Worm (Caenorhabditis elegans) whole organism, L4/young adult: ENCODE results near the gene aakg-3.

Source experiments
- W03F9.2 ChIP-seq: fragments of 150-350 bp; optimal IDR thresholded peaks from 2 replicates; lab custom pipeline; 2014; ENCODE audit warnings: missing biosample characterization, missing genetic modification characterization
- dao-5 ChIP-seq: sonication (generic microtip); optimal IDR thresholded peaks from 2 replicates; lab custom pipeline; 2016; ENCODE audit warnings: missing genotype, missing genetic modification characterization, moderate library complexity, missing compliant biosample characterization
- him-1 ChIP-seq: sonication (generic microtip); optimal IDR thresholded peaks from 2 replicates; lab custom pipeline; 2016; ENCODE audit warnings: missing genotype, missing genetic modification reagents, missing genetic modification characterization, missing compliant biosample characterization

aakg-3 gene

DNA sequence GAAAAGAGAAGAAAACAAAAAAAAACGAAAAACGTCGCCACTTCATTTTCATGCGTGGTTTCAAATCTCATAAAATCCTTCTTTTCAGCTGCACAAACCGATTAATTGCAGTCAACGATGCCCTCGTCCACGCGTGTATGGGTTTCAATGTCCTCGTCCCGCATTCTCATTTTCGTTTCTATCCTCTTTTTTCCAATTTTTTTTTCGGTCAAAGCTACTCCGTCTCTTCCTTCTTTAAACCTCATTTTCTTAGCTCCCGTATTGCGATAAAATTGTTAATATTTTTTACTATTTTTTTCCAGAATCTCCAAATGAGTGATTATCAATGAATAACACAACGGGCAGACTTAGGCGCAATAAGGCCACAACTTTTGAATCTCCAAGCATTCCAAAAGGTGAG is at the start of gene aakg-3:
TSS of gene aakg-3 (plus strand) at position 301 of the 400 bp plus-strand sequence.
- TF ChIP-seq W03F9.2 (tag; lab: Kevin White, UChicago) (no peak), dao-5 (tag; lab: Kevin White, UChicago) (no peak), him-1 (tag; lab: Kevin White, UChicago) (no peak)

DNA sequence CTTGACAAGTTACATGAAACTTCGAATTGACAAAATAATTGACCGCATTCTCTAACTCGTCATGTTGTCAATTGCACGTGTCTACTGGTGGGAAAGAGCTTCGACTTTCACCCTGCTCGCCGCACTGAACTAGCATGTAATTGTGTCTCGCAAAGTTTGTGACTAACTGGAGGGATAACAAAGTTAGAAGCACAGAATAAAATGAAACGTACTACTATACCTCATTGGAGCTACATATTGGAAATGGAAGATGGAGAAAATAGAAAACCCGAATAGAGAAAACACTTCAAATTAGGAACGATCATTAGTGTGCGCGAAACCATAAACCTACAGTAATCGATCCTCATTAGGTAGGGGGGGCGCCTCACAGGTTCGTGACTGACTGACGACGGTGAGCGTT is 48.7 kb upstream of the aakg-3 start:
- TF ChIP-seq dao-5 (tag; lab: Kevin White, UChicago) (no peak), him-1 (tag; lab: Kevin White, UChicago) (no peak), W03F9.2 (tag; lab: Kevin White, UChicago) (no peak)

DNA sequence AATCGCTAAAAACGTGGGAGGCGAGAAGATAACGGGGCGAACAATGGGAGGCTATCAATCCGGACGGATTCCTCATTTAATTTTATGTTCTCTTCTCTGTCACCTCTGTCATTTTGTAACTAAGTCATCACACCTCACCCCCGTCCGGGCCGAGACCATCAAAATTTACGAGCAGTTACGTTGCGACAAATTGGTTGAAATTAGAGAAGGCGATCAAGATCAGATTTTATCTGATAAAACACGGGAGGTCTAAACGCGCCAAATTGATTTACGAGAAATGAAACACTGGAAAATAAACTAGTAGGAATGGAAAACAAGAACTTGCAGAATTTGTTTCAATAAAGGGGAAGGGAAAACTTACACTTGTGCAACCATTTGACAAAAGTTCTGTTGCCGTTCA is 48.2 kb upstream of the aakg-3 start:
- TF ChIP-seq him-1 (tag; lab: Kevin White, UChicago): no peak
- no peak for TF ChIP-seq dao-5 (tag; lab: Kevin White, UChicago)
- no peak for TF ChIP-seq W03F9.2 (tag; lab: Kevin White, UChicago)

DNA sequence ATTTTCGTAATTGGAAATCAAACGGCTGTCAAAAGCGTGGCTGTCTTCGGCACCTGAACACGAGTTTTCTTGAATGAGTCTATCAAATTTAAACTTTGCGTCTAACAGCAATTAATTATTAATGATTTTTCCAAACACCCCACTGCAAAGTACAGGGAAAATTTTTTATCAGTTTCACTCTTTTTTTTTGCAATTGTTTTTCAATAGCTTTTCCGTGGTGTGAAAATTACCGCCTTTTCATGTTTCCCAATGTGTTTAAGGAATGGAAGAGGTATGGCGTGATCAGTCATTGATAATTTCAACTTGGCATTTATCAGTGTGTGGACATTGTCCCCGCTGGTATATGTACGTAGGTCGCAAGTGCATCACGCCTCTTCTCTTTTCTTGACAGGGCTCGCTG is 44.4 kb upstream of the aakg-3 start:
- TF ChIP-seq dao-5 (tag; lab: Kevin White, UChicago) (no peak), W03F9.2 (tag; lab: Kevin White, UChicago) (no peak), him-1 (tag; lab: Kevin White, UChicago) (no peak)

DNA sequence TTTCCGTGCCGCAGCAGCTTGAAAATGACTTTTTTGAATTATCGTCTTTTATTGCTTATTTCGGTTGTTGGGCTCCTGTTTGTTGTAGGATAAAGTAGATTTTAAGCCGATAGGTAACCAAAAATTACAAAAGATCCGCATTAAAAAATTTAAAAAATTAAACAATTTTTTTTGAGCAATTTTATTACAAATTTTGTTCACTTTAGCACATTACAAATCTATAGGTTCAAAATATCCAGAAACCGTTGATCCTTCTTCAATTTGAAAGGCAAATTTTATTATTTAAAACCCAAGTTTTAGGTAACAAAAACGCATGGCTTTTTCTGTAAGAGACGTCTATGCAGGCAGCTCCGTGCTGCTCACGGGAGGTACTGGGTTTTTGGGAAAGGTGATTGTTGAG is 43.2 kb upstream of the aakg-3 start, which contains the start of gene fard-1:
TSS of gene fard-1 (plus strand) at position 301 of the 400 bp plus-strand sequence.
- no peak for TF ChIP-seq W03F9.2 (tag; lab: Kevin White, UChicago)

DNA sequence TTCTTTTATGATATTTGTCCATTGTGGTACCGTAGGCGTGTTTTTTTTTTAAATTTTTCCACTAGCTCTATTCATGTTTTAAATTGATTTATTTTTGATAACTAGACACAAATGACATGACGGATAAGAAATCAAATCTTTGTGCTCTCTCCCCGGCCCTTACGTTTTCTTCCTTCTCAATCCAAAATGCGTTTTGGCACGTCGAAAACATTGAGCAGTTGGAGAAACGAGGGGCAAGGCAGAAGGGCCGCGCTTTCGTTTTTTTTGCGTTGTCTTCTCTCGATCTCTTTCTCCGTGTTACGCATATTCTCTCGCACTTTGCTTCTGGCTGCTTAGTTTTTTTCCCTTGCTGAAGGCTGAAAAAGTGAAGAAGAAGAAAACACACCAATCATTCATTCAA is 37.2 kb upstream of the aakg-3 start:
- no peak for TF ChIP-seq him-1 (tag; lab: Kevin White, UChicago)
- no peak for TF ChIP-seq W03F9.2 (tag; lab: Kevin White, UChicago)
- no peak for TF ChIP-seq dao-5 (tag; lab: Kevin White, UChicago)

DNA sequence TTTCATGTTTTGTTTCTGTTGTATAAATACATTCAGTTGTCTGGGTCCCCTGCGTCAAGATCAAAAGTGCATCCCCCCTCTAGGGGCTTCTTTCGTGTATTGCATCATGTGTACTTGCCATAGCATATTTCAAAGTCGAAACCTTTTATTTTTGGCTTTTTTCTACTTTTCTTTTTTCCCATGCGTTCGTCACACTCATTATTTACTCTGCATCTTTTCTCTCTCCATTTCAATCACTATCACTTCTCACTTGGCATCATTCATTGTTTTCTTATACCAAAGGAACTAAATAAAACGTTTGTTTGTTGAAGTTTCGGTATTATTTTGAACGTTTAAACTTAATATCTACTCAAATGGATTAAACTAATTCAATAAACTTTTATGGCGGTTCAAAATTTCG is 36.7 kb upstream of the aakg-3 start:
- TF ChIP-seq dao-5 (tag; lab: Kevin White, UChicago) (no peak), him-1 (tag; lab: Kevin White, UChicago) (no peak), W03F9.2 (tag; lab: Kevin White, UChicago) (no peak)

DNA sequence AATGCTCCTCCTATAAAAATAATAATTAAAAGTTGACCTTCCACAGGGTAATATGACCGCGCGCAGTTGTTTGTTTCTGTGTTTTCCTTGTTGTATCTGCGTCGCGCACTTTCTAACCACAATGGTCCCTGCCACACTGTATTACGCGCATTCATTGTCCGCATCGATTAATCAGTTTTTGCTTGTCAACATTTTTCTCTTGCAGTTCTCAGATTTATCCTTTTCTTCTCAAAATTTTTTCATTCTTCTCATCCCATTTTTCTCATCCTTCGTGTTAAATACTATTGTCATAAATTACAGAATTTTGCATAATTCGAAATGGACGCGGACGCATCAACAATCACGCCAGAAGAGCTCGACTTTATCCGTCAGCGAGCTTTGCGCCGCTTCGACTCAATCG is 35.7 kb upstream of the aakg-3 start, which contains the start of gene pfk-1.1:
TSS of gene pfk-1.1 (plus strand) at position 301 of the 400 bp plus-strand sequence.
- no peak for TF ChIP-seq W03F9.2 (tag; lab: Kevin White, UChicago)
- no peak for TF ChIP-seq him-1 (tag; lab: Kevin White, UChicago)
- TF ChIP-seq dao-5 (tag; lab: Kevin White, UChicago): no peak

DNA sequence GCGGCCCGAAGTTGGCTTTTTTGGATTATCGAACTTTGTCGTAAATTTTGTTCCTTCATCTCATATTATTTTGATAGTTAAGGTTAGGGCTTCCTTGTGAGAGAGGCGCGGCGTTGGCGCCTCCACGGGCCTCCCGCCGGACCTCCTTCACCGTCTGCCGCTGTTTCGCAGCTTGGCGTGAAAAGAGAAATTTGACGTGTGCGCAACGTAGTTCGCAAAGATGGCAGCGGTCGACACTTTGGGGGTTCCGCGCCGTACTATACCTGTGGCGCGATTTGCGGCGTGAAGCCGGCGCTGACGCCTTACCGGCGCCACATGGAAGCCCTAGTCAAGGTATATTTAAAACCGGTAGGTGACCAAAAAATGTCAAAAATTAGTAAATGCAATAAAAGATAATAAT is 33.9 kb upstream of the aakg-3 start:
- TF ChIP-seq dao-5 (tag; lab: Kevin White, UChicago): no peak
- no peak for TF ChIP-seq W03F9.2 (tag; lab: Kevin White, UChicago)
- TF ChIP-seq him-1 (tag; lab: Kevin White, UChicago): no peak

DNA sequence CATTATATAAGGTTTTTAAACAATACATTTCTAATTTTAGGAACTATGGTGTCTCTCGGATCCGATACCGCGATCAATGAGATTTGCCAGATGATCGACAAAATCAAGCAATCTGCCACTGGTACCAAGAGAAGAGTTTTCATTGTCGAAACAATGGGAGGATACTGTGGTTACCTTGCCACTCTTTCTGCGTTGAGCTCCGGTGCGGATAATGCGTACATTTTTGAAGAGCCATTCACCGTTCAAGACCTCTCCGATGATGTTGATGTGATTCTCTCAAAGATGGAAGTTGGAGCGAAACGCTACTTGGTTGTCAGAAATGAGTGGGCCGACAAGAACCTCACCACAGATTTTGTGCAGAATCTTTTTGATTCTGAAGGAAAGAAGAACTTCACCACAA is 32.6 kb upstream of the aakg-3 start:
- TF ChIP-seq dao-5 (tag; lab: Kevin White, UChicago) (no peak), W03F9.2 (tag; lab: Kevin White, UChicago) (no peak), him-1 (tag; lab: Kevin White, UChicago) (no peak)

DNA sequence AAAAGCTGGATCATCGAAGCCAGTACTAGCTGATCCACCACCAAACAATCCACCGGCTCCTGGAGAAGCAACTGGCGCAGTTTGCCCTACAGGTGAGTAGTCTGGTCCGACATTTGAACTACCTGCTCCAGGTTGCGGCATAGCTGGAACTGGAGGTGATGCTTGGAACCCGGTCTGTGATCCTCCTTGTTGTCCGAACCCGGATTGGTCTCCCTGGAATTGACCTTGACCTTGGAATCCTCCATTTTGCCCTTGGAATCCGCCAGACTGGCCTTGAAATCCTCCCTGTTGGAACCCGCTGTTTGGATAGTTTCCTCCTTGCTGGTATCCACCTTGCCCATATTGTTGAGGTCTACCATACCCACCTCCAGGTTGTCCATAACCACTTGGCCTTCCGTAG is 30.3 kb upstream of the aakg-3 start:
- TF ChIP-seq dao-5 (tag; lab: Kevin White, UChicago) (no peak), him-1 (tag; lab: Kevin White, UChicago) (no peak), W03F9.2 (tag; lab: Kevin White, UChicago) (no peak)

DNA sequence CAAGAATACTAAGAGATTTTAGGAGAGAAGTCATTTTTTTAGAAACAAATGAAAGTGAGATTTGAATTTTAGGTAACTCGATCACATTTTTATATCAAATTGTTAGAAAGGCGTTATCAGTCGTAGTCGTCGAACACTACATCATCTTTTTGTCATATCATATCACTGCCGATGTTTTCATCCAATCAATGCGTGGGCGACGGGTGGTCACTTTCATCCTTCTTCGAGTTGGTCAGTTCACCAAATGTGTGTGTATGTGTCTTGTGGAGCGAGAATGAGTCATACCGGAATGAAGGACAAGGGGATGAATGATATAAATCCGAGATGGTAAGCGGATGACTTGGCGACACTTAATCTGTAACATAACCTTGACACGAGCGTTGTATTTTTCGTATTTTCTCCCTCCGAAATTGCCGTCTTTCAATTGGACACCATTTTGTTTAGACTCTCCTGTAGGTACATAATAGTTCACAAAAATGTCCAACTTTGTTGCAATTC is 29.7 kb upstream of the aakg-3 start, which contains the start of the genes Y41G9A.10 and Y41G9A.5:
TSS of gene Y41G9A.10 (minus strand) at position 51 of the 498 bp plus-strand sequence.
TSS of gene Y41G9A.5 (plus strand) at position 160 of the 498 bp plus-strand sequence.
- no peak for TF ChIP-seq W03F9.2 (tag; lab: Kevin White, UChicago)
- no peak for TF ChIP-seq dao-5 (tag; lab: Kevin White, UChicago)
- TF ChIP-seq him-1 (tag; lab: Kevin White, UChicago): no peak

DNA sequence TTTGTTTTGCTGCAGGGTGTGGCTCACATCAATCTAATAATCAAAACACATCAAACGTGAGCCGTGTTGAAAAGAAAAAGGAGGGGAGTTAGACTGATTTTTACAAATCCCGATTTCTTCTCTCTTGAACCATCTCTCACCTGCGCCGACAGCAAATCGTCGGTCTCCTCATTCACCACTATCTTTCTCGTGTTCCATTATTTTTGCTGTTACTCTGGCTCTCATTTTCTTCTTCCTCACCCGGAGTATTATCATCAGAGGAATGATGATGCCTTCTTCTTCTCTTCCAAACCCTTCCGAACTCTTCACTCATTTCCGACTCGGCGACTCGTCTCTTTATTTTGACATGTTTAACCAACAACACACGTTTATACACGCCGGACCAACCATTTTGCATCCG is 26.0 kb upstream of the aakg-3 start:
- TF ChIP-seq W03F9.2 (tag; lab: Kevin White, UChicago): no peak
- TF ChIP-seq him-1 (tag; lab: Kevin White, UChicago): no peak
- no peak for TF ChIP-seq dao-5 (tag; lab: Kevin White, UChicago)

DNA sequence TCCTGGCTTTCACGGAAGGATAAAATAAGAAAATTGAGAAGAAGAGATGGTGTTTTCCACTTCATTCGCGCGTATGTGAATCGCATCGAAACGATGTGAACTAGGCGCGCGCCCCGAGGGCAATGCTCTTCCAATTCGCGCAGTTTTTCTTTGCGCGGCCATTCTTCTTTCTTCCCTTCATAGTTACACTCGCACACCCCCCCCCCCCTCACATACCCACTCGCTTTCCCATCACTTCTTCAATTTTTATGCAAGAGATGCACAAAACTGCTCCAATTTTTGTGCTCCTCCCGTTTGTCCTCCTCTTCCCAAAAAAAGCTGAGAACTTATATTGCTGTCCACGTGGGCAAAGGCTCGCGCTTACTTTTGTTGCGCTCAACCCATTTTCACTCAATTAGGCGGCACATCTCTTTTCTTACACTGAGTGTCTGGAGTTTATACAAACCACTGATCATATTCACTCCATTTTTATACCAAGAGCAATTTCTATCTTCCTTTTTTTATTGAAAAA is 22.7 kb upstream of the aakg-3 start:
- TF ChIP-seq dao-5 (tag; lab: Kevin White, UChicago): no peak
- TF ChIP-seq W03F9.2 (tag; lab: Kevin White, UChicago): no peak
- TF ChIP-seq him-1 (tag; lab: Kevin White, UChicago): no peak
